Worm (Caenorhabditis elegans) whole organism, L4 larva: ENCODE measurements around the gene tbc-14.
A peak's percentile ranks its signal among the peaks of the same experiment; 100 is the strongest.

Experiments used
- F10B5.3 ChIP-seq: sonication (generic microtip); optimal IDR thresholded peaks from 2 replicates; lab custom pipeline; 2016; ENCODE audit warnings: mild to moderate bottlenecking, missing genetic modification characterization, missing compliant biosample characterization
- F26F4.8 ChIP-seq: fragments of 200-800 bp; sonication (Bioruptor generic); conservative IDR thresholded peaks from 2 replicates; pipeline ENCODE4 v1.3.6; 2022; ENCODE audit warnings: missing genetic modification characterization, missing compliant biosample characterization
- T20F7.1 ChIP-seq: fragments of 200-800 bp; sonication (Bioruptor generic); optimal IDR thresholded peaks from 2 replicates; lab custom pipeline; 2018; ENCODE audit warnings: mild to moderate bottlenecking, missing genetic modification characterization, missing compliant biosample characterization
- Y48G9A.11 ChIP-seq: fragments of 200-800 bp; sonication (Bioruptor generic); IDR thresholded peaks from 2 replicates; pipeline ENCODE4 v1.3.6; 2022; ENCODE audit warnings: missing genetic modification reagents, missing genetic modification characterization, missing compliant biosample characterization
- Y5F2A.4 ChIP-seq: fragments of 200-800 bp; sonication (Bioruptor generic); optimal IDR thresholded peaks from 2 replicates; lab custom pipeline; 2018; ENCODE audit warnings: mild to moderate bottlenecking, missing genetic modification characterization, missing compliant biosample characterization
- ZK337.2 ChIP-seq: fragments of 200-800 bp; sonication (Bioruptor generic); IDR thresholded peaks from 2 replicates; pipeline ENCODE4 v1.3.6; 2022; ENCODE audit warnings: missing genetic modification reagents, missing genetic modification characterization, missing compliant biosample characterization
- ZK546.5 ChIP-seq, 2 experiments: sonication (generic microtip); optimal IDR thresholded peaks; 2 replicates each; lab custom pipeline; 2017; ENCODE audit warnings: missing biosample characterization in 2 of 2, missing genetic modification characterization in 2 of 2
- aha-1 ChIP-seq: fragments of 150-350 bp; peaks from one replicate; lab custom pipeline; 2014; ENCODE audit warnings: missing biosample characterization, missing genetic modification characterization
- aly-2 ChIP-seq: sonication (generic microtip); optimal IDR thresholded peaks from 2 replicates; lab custom pipeline; 2018; ENCODE audit warnings: missing biosample characterization, missing genetic modification characterization
- ama-1 ChIP-seq: fragments of 150-350 bp; optimal IDR thresholded peaks from 2 replicates; lab custom pipeline; 2014; ENCODE audit warnings: inconsistent platforms, mixed read lengths
- ceh-20 ChIP-seq: fragments of 200-800 bp; sonication (Bioruptor generic); IDR thresholded peaks from 2 replicates; pipeline ENCODE4 v1.3.6; 2022; ENCODE audit warnings: missing genetic modification reagents, missing genetic modification characterization, missing compliant biosample characterization
- ceh-28 ChIP-seq: fragments of 150-350 bp; optimal IDR thresholded peaks from 2 replicates; lab custom pipeline; 2014; ENCODE audit warnings: missing biosample characterization, missing genetic modification reagents, missing genetic modification characterization
- ceh-44 ChIP-seq: fragments of 200-800 bp; sonication (Bioruptor generic); IDR thresholded peaks from 2 replicates; pipeline ENCODE4 v1.3.6; 2022; ENCODE audit warnings: missing genetic modification reagents, missing genetic modification characterization, missing compliant biosample characterization
- ces-1 ChIP-seq: fragments of 150-350 bp; sonication (generic microtip); optimal IDR thresholded peaks from 4 replicates; lab custom pipeline; 2014; ENCODE audit warnings: missing biosample characterization, missing genetic modification reagents, missing genetic modification characterization
- daf-19 ChIP-seq: fragments of 200-800 bp; sonication (Bioruptor generic); conservative IDR thresholded peaks from 2 replicates; pipeline ENCODE4 v1.3.6; 2022; ENCODE audit warnings: missing genetic modification characterization, missing compliant biosample characterization
- dmd-6 ChIP-seq: fragments of 200-800 bp; sonication (Bioruptor generic); IDR thresholded peaks from 2 replicates; pipeline ENCODE4 v1.3.6; 2022; ENCODE audit warnings: missing genetic modification reagents, missing genetic modification characterization, missing compliant biosample characterization
- dmd-9 ChIP-seq: fragments of 200-800 bp; sonication (Bioruptor generic); IDR thresholded peaks from 2 replicates; pipeline ENCODE4 v1.3.6; 2022; ENCODE audit warnings: missing genetic modification reagents, missing genetic modification characterization, missing compliant biosample characterization
- egl-27 ChIP-seq: sonication (generic microtip); optimal IDR thresholded peaks from 3 replicates; lab custom pipeline; 2017; ENCODE audit warnings: missing biosample characterization, missing genetic modification reagents, missing genetic modification characterization
- egl-43 ChIP-seq: fragments of 200-800 bp; sonication (Bioruptor generic); IDR thresholded peaks from 2 replicates; pipeline ENCODE4 v1.3.6; 2022; ENCODE audit warnings: missing genetic modification reagents, missing genetic modification characterization, missing compliant biosample characterization
- hif-1 ChIP-seq, 2 experiments: sonication (generic microtip); optimal IDR thresholded peaks; 2 replicates each; lab custom pipeline; 2016 to 2017; ENCODE audit warnings: missing compliant biosample characterization in 2 of 2, missing genetic modification characterization in 2 of 2, missing genetic modification reagents in 2 of 2, missing genotype in 2 of 2, mild to moderate bottlenecking in 1 of 2
- hlh-30 ChIP-seq: sonication (generic microtip); optimal IDR thresholded peaks from 2 replicates; lab custom pipeline; 2017; ENCODE audit warnings: antibody characterized with exemption, mild to moderate bottlenecking, missing genetic modification characterization, missing compliant biosample characterization; ENCODE audit not compliant: insufficient read depth
- hmg-1.1 ChIP-seq: fragments of 200-800 bp; sonication (Bioruptor generic); IDR thresholded peaks from 2 replicates; pipeline ENCODE4 v1.3.6; 2022; ENCODE audit warnings: missing genetic modification reagents, missing genetic modification characterization, missing compliant biosample characterization
- jun-1 ChIP-seq: fragments of 150-350 bp; optimal IDR thresholded peaks from 2 replicates; lab custom pipeline; 2014; ENCODE audit warnings: missing biosample characterization, missing genetic modification reagents, missing genetic modification characterization
- lim-7 ChIP-seq: fragments of 200-800 bp; sonication (Bioruptor generic); IDR thresholded peaks from 2 replicates; pipeline ENCODE4 v1.3.6; 2022; ENCODE audit warnings: missing genetic modification characterization, missing compliant biosample characterization
- lin-13 ChIP-seq: fragments of 150-350 bp; optimal IDR thresholded peaks from 2 replicates; lab custom pipeline; 2014; ENCODE audit warnings: missing biosample characterization, missing genetic modification reagents, missing genetic modification characterization
- lin-15B ChIP-seq: fragments of 150-350 bp; sonication (generic microtip); optimal IDR thresholded peaks from 3 replicates; lab custom pipeline; 2014; ENCODE audit warnings: missing biosample characterization, missing genetic modification characterization
- lin-38 ChIP-seq: fragments of 200-800 bp; sonication (Bioruptor generic); IDR thresholded peaks from 2 replicates; pipeline ENCODE4 v1.3.6; 2022; ENCODE audit warnings: missing genetic modification reagents, missing genetic modification characterization, missing compliant biosample characterization
- lsy-2 ChIP-seq, 2 experiments: fragments of 150-350 bp in 1 of 2; sonication (generic microtip) in 1 of 2; optimal IDR thresholded peaks; 2 replicates each; lab custom pipeline; 2014 to 2017; ENCODE audit warnings: missing biosample characterization in 2 of 2, missing genetic modification characterization in 2 of 2
- mxl-3 ChIP-seq: fragments of 200-800 bp; sonication (Bioruptor generic); optimal IDR thresholded peaks from 2 replicates; lab custom pipeline; 2018; ENCODE audit warnings: mild to moderate bottlenecking, missing genetic modification characterization, missing compliant biosample characterization
- nhr-10 ChIP-seq: fragments of 150-350 bp; optimal IDR thresholded peaks from 2 replicates; lab custom pipeline; 2014; ENCODE audit warnings: missing biosample characterization, missing genetic modification characterization
- nhr-102 ChIP-seq: sonication (generic microtip); optimal IDR thresholded peaks from 2 replicates; lab custom pipeline; 2016; ENCODE audit warnings: mild to moderate bottlenecking, missing genetic modification characterization, moderate library complexity, missing compliant biosample characterization
- nhr-111 ChIP-seq: fragments of 200-800 bp; sonication (Bioruptor generic); optimal IDR thresholded peaks from 2 replicates; lab custom pipeline; 2018; ENCODE audit warnings: mild to moderate bottlenecking, missing genetic modification characterization, missing compliant biosample characterization
- nhr-237 ChIP-seq: sonication (generic microtip); optimal IDR thresholded peaks from 2 replicates; lab custom pipeline; 2017; ENCODE audit warnings: missing biosample characterization, missing genetic modification characterization
- nhr-42 ChIP-seq: fragments of 200-800 bp; sonication (Bioruptor generic); IDR thresholded peaks from 2 replicates; pipeline ENCODE4 v1.3.6; 2022; ENCODE audit warnings: missing genetic modification characterization, missing compliant biosample characterization
- nhr-48 ChIP-seq: sonication (generic microtip); optimal IDR thresholded peaks from 2 replicates; lab custom pipeline; 2016; ENCODE audit warnings: mild to moderate bottlenecking, missing genetic modification characterization, missing compliant biosample characterization
- nhr-6 ChIP-seq: fragments of 150-350 bp; optimal IDR thresholded peaks from 2 replicates; lab custom pipeline; 2014; ENCODE audit warnings: missing biosample characterization, missing genetic modification characterization
- pha-4 ChIP-seq, 2 experiments: fragments of 150-350 bp in 1 of 2; fragments of 200-800 bp in 1 of 2; sonication (Bioruptor generic) in 1 of 2; IDR thresholded peaks in 1 of 2; optimal IDR thresholded peaks in 1 of 2; 2 replicates each; pipeline versions ENCODE4 v1.3.6 to Lab custom; 2014 to 2022; ENCODE audit warnings: missing genetic modification characterization in 2 of 2, missing genetic modification reagents in 2 of 2, missing biosample characterization in 1 of 2, missing compliant biosample characterization in 1 of 2
- pqm-1 ChIP-seq: sonication (generic microtip); optimal IDR thresholded peaks from 2 replicates; lab custom pipeline; 2017; ENCODE audit warnings: missing biosample characterization, missing genetic modification characterization
- skn-1 ChIP-seq: fragments of 150-350 bp; optimal IDR thresholded peaks from 2 replicates; lab custom pipeline; 2014; ENCODE audit warnings: missing biosample characterization, missing genetic modification characterization
- spr-3 ChIP-seq: fragments of 200-800 bp; sonication (Bioruptor generic); optimal IDR thresholded peaks from 2 replicates; lab custom pipeline; 2018; ENCODE audit warnings: mild to moderate bottlenecking, missing genetic modification characterization, missing compliant biosample characterization
- tag-97 ChIP-seq: fragments of 200-800 bp; sonication (Bioruptor generic); IDR thresholded peaks from 2 replicates; pipeline ENCODE4 v1.3.6; 2022; ENCODE audit warnings: missing genetic modification characterization, missing compliant biosample characterization
- unc-130 ChIP-seq: sonication (generic microtip); optimal IDR thresholded peaks from 2 replicates; lab custom pipeline; 2016; ENCODE audit warnings: missing genetic modification reagents, missing genetic modification characterization, missing compliant biosample characterization
- unc-39 ChIP-seq: sonication (generic microtip); optimal IDR thresholded peaks from 2 replicates; lab custom pipeline; 2017; ENCODE audit warnings: missing biosample characterization, missing genetic modification characterization
- unc-62 ChIP-seq, 3 experiments: fragments of 150-350 bp in 1 of 3; sonication (generic microtip); optimal IDR thresholded peaks in 2 of 3; peaks in 1 of 3; 1 replicate in 1 of 3; 2 replicates in 2 of 3; lab custom pipeline; 2014 to 2017; ENCODE audit warnings: missing biosample characterization in 3 of 3, missing genetic modification characterization in 3 of 3, missing genetic modification reagents in 3 of 3, missing genotype in 1 of 3
- zag-1 ChIP-seq: fragments of 150-350 bp; optimal IDR thresholded peaks from 2 replicates; lab custom pipeline; 2014; ENCODE audit warnings: missing biosample characterization, missing genetic modification characterization
- zfp-2 ChIP-seq: sonication (generic microtip); optimal IDR thresholded peaks from 2 replicates; lab custom pipeline; 2016; ENCODE audit warnings: mild to moderate bottlenecking, missing genetic modification characterization, missing compliant biosample characterization
- zip-11 ChIP-seq: fragments of 200-800 bp; sonication (Bioruptor generic); IDR thresholded peaks from 2 replicates; pipeline ENCODE4 v1.3.6; 2022; ENCODE audit warnings: missing genetic modification characterization, missing compliant biosample characterization
- ztf-11 ChIP-seq: fragments of 150-350 bp; optimal IDR thresholded peaks from 2 replicates; lab custom pipeline; 2014; ENCODE audit warnings: missing biosample characterization, missing genetic modification characterization
- ztf-7 ChIP-seq: fragments of 150-350 bp; optimal IDR thresholded peaks from 2 replicates; lab custom pipeline; 2014; ENCODE audit warnings: missing biosample characterization, missing genetic modification characterization

The tbc-14 gene

DNA sequence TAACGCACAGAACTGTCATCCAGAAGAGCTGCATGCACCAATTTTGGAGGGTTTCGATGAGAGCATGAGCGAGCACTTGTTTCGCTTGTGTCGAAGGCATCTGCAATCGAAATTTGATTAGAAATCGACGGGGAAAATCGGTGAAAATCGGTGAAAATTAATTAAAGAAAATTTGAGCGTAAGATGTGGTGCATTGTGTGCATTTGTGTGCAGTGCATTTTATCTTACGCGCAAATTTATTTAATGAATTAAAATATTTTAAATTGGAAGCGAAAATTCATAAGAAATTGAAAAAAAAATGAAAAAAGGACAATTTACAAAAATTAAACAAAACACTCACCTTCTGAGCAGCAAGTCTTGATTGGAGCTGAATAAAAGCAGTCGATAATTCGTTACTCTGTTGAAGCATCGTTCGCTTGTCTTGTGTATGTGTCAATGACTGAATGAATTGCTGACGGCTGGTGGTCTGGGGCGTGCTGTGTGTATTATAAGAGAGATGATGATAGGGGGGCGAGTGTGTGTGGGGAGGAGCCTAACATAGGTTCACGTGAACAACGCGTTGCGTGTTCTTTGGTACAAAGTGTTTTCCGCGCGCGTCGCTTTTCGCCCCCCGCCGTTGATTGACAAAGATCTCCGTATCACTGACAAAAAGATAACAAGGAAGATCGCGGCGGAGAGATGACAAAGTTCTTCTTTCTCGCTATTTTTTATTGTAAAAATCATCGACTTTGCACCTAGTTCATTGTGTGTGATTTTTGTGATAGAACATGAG is 14.4 kb upstream of the tbc-14 start (continued):
- TF ChIP-seq nhr-111 (GFP tag; lab: Kevin White, UChicago): no peak
- TF ChIP-seq nhr-6 (tag; lab: Kevin White, UChicago): no peak
- TF ChIP-seq T20F7.1 (GFP tag; lab: Kevin White, UChicago): peak; percentile 72
- peak; percentile 57 to 93 for TF ChIP-seq hif-1 (tag; optimal IDR thresholded peaks at IDR 0.05; lab: Kevin White, UChicago)
- peak; percentile 21 for TF ChIP-seq spr-3 (GFP tag; lab: Kevin White, UChicago)
- peak in 1 of 2 experiments; percentile 98 for TF ChIP-seq unc-62 (GFP tag; optimal IDR thresholded peaks at IDR 0.05 in 1 of 2; lab: Kevin White, UChicago)
- no peak for TF ChIP-seq unc-62 (tag; optimal IDR thresholded peaks at IDR 0.05; lab: Kevin White, UChicago)
- TF ChIP-seq lin-38: peak; percentile 51
- TF ChIP-seq F26F4.8: no peak
- no peak for TF ChIP-seq lin-15B
- TF ChIP-seq unc-39: no peak
- no peak for TF ChIP-seq aly-2
- TF ChIP-seq dmd-9 (GFP tag; lab: Robert Waterston, UW): no peak
- TF ChIP-seq zfp-2 (tag; lab: Kevin White, UChicago): no peak
- peak; percentile 56 for TF ChIP-seq hmg-1.1
- TF ChIP-seq ama-1: peak; percentile 98
- TF ChIP-seq pha-4 (GFP tag; IDR thresholded peaks at IDR 0.05; lab: Robert Waterston, UW): no peak; the same call in 1 of the 2 replicates
- no peak for TF ChIP-seq pha-4 (tag; optimal IDR thresholded peaks at IDR 0.05; lab: Kevin White, UChicago)
- no peak for TF ChIP-seq Y48G9A.11
- no peak for TF ChIP-seq lin-13 (GFP tag; lab: Kevin White, UChicago)
- no peak for TF ChIP-seq F10B5.3 (tag; lab: Kevin White, UChicago)
- TF ChIP-seq egl-43 (GFP tag; lab: Robert Waterston, UW): no peak
- no peak for TF ChIP-seq nhr-237 (tag; lab: Kevin White, UChicago)
- no peak for TF ChIP-seq daf-19
- TF ChIP-seq nhr-42 (GFP tag; lab: Robert Waterston, UW): peak; percentile 42; the same call in 1 of the 2 replicates
- TF ChIP-seq skn-1 (tag; lab: Kevin White, UChicago): no peak
- TF ChIP-seq pqm-1 (tag; lab: Kevin White, UChicago): peak; percentile 48
- TF ChIP-seq hlh-30 (tag; lab: Kevin White, UChicago): peak; percentile 94
- peak; percentile 40; the same call in 1 of the 2 replicates for TF ChIP-seq zip-11 (GFP tag; lab: Robert Waterston, UW)
- TF ChIP-seq ZK337.2 (GFP tag; lab: Robert Waterston, UW): no peak
- no peak for TF ChIP-seq Y5F2A.4
- TF ChIP-seq ceh-44 (GFP tag; lab: Robert Waterston, UW): no peak
- peak; percentile 81 for TF ChIP-seq mxl-3 (GFP tag; lab: Kevin White, UChicago)
- TF ChIP-seq zag-1 (tag; lab: Kevin White, UChicago): no peak
- TF ChIP-seq ces-1 (GFP tag; lab: Kevin White, UChicago): no peak
- TF ChIP-seq nhr-48 (tag; lab: Kevin White, UChicago): peak; percentile 99
- no peak for TF ChIP-seq lim-7 (GFP tag; lab: Robert Waterston, UW)
- no peak for TF ChIP-seq ztf-7 (tag; lab: Kevin White, UChicago)
- peak; percentile 16 to 60 for TF ChIP-seq lsy-2 (tag; optimal IDR thresholded peaks at IDR 0.05; lab: Kevin White, UChicago)
- TF ChIP-seq jun-1: no peak
- TF ChIP-seq aha-1 (tag; lab: Kevin White, UChicago): peak; percentile 99
- TF ChIP-seq ceh-28 (tag; lab: Kevin White, UChicago): no peak
- TF ChIP-seq egl-27 (tag; lab: Kevin White, UChicago): no peak
- TF ChIP-seq nhr-102 (tag; lab: Kevin White, UChicago): peak; percentile 89
- no peak for TF ChIP-seq ztf-11
- peak; percentile 92 for TF ChIP-seq nhr-10 (tag; lab: Kevin White, UChicago)
- TF ChIP-seq dmd-6 (GFP tag; lab: Robert Waterston, UW): peak; percentile 99
- no peak for TF ChIP-seq tag-97
- TF ChIP-seq unc-130: no peak
- TF ChIP-seq ceh-20 (GFP tag; lab: Robert Waterston, UW): peak; percentile 81
- TF ChIP-seq ZK546.5 (tag; optimal IDR thresholded peaks at IDR 0.05; lab: Kevin White, UChicago): no peak
